Worm (Caenorhabditis elegans): ENCODE data around the gene flcn-1.

Gene flcn-1

ce11 chrII:6927034-6927433 lies 1.5 kb upstream of the flcn-1 start:
- no peak for TF ChIP-seq nhr-77 (tag; optimal IDR thresholded peaks at IDR 0.05)
- TF ChIP-seq elt-1 (tag; optimal IDR thresholded peaks at IDR 0.05), result no peak
- TF ChIP-seq peb-1 (tag; optimal IDR thresholded peaks at IDR 0.05), result no peak
- peak; percentile 73 for TF ChIP-seq sma-9 (GFP tag; optimal IDR thresholded peaks at IDR 0.05)
- TF ChIP-seq sma-9 (tag; optimal IDR thresholded peaks at IDR 0.05), result no peak

DNA sequence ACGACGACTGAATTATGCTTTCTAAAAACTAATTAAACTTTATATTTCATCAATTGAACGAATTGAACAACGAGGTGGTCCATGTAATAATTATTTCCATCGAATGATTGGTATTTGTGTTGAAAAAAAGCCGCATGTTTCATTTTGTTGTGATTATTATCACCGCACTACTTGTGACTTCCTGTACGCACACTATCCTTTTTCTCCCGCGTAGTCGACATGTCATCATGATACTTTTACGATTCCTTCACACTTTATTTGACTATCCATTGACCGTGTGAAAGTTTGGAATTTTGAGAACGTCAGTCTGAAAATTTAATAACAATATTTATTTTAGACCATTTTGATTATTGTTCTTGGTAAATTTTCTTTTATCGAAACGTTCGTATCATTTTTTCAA lies 960 bp upstream of the flcn-1 start, which contains the start of gene F22D3.4:
F22D3.4 (minus strand) TSS at position 1 of the 400 bp plus-strand sequence.
- TF ChIP-seq blmp-1 (tag; optimal IDR thresholded peaks at IDR 0.05; ENCODE audit: insufficient read depth) (no peak), lsy-2 (tag; optimal IDR thresholded peaks at IDR 0.05) (no peak), nhr-237 (tag; optimal IDR thresholded peaks at IDR 0.05) (no peak), ztf-11 (tag; optimal IDR thresholded peaks at IDR 0.05) (no peak), mab-5 (tag; optimal IDR thresholded peaks at IDR 0.05) (no peak), nhr-12 (tag; optimal IDR thresholded peaks at IDR 0.05) (no peak), sma-9 (GFP tag; optimal IDR thresholded peaks at IDR 0.05) (no peak), sma-9 (tag; optimal IDR thresholded peaks at IDR 0.05) (no peak), nhr-77 (tag; optimal IDR thresholded peaks at IDR 0.05) (no peak), zag-1 (tag; optimal IDR thresholded peaks at IDR 0.05) (no peak), alr-1 (tag; optimal IDR thresholded peaks at IDR 0.05) (no peak), F13H6.1 (tag; optimal IDR thresholded peaks at IDR 0.05) (no peak), nhr-25 (tag; optimal IDR thresholded peaks at IDR 0.05) (no peak), fos-1 (tag; optimal IDR thresholded peaks at IDR 0.05) (no peak), crh-2 (tag; optimal IDR thresholded peaks at IDR 0.05) (no peak), ama-1 (optimal IDR thresholded peaks at IDR 0.05) (no peak), snpc-4 (tag; optimal IDR thresholded peaks at IDR 0.05) (no peak)

- TF ChIP-seq lin-11 (tag; optimal IDR thresholded peaks at IDR 0.05), result no peak
- TF ChIP-seq unc-55 (GFP tag; optimal IDR thresholded peaks at IDR 0.05), result peak; percentile 58
- TF ChIP-seq nhr-77 (tag; optimal IDR thresholded peaks at IDR 0.05), result no peak
- peak; percentile 45 for TF ChIP-seq C34F6.9 (tag; optimal IDR thresholded peaks at IDR 0.05)
- no peak for TF ChIP-seq ZK546.5 (tag; optimal IDR thresholded peaks at IDR 0.05)
Measured at ce11 chrII:6930072-6930471, 1.5 kb downstream of the flcn-1 start.

- no peak for TF ChIP-seq lsy-2 (tag; optimal IDR thresholded peaks at IDR 0.05)
- TF ChIP-seq lin-11 (tag; optimal IDR thresholded peaks at IDR 0.05), result no peak
- TF ChIP-seq skn-1 (tag; optimal IDR thresholded peaks at IDR 0.05), result no peak
- no peak for TF ChIP-seq mab-5 (tag; optimal IDR thresholded peaks at IDR 0.05)
- no peak for TF ChIP-seq ceh-16 (tag; optimal IDR thresholded peaks at IDR 0.05)
- TF ChIP-seq nhr-11 (tag; optimal IDR thresholded peaks at IDR 0.05), result no peak
- TF ChIP-seq nhr-129 (tag; optimal IDR thresholded peaks at IDR 0.05), result no peak
- TF ChIP-seq nhr-10 (tag; optimal IDR thresholded peaks at IDR 0.05), result no peak
- no peak for TF ChIP-seq snpc-4 (tag; optimal IDR thresholded peaks at IDR 0.05)
- no peak for TF ChIP-seq Y55F3AM.14 (GFP tag; optimal IDR thresholded peaks at IDR 0.05)
- TF ChIP-seq ama-1 (optimal IDR thresholded peaks at IDR 0.05), result no peak
- TF ChIP-seq ztf-4 (tag; optimal IDR thresholded peaks at IDR 0.05), result no peak
- no peak for TF ChIP-seq peb-1 (tag; optimal IDR thresholded peaks at IDR 0.05)
- TF ChIP-seq nhr-237 (tag; optimal IDR thresholded peaks at IDR 0.05), result no peak
- TF ChIP-seq crh-2 (tag; optimal IDR thresholded peaks at IDR 0.05), result no peak
Measured at ce11 chrII:6932978-6933377, 4.4 kb downstream of the flcn-1 start.

- TF ChIP-seq nhr-10 (tag; optimal IDR thresholded peaks at IDR 0.05) (no peak), peb-1 (tag; optimal IDR thresholded peaks at IDR 0.05) (no peak), nhr-77 (tag; optimal IDR thresholded peaks at IDR 0.05) (no peak), Y55F3AM.14 (GFP tag; optimal IDR thresholded peaks at IDR 0.05) (no peak), nhr-21 (tag; optimal IDR thresholded peaks at IDR 0.05) (no peak), fos-1 (tag; optimal IDR thresholded peaks at IDR 0.05) (no peak), C34F6.9 (tag; optimal IDR thresholded peaks at IDR 0.05) (no peak), ceh-82 (tag; optimal IDR thresholded peaks at IDR 0.05) (no peak), R02D3.7 (tag; optimal IDR thresholded peaks at IDR 0.05) (no peak), egl-27 (tag; optimal IDR thresholded peaks at IDR 0.05) (no peak), lin-13 (GFP tag; optimal IDR thresholded peaks at IDR 0.05) (no peak), aly-2 (tag; optimal IDR thresholded peaks at IDR 0.05) (no peak), nhr-25 (tag; optimal IDR thresholded peaks at IDR 0.05) (no peak)
Measured at ce11 chrII:6934729-6935128, 6.2 kb downstream of the flcn-1 start.

All from whole organism, L2 larva.